Worm (Caenorhabditis elegans) whole organism, L2 larva: ENCODE measurements around the gene C01G10.17.
A peak's percentile ranks its signal among the peaks of the same experiment; 100 is the strongest.

Source experiments
- C34F6.9 ChIP-seq: fragments of 150-350 bp; optimal IDR thresholded peaks from 2 replicates; lab custom pipeline; 2014; ENCODE audit warnings: missing biosample characterization, missing genetic modification characterization
- F13H6.1 ChIP-seq: sonication (generic microtip); optimal IDR thresholded peaks from 2 replicates; lab custom pipeline; 2016; ENCODE audit warnings: missing genetic modification characterization, missing compliant biosample characterization
- R02D3.7 ChIP-seq: fragments of 150-350 bp; optimal IDR thresholded peaks from 2 replicates; lab custom pipeline; 2014; ENCODE audit warnings: missing biosample characterization, missing genetic modification characterization
- Y55F3AM.14 ChIP-seq: fragments of 200-800 bp; sonication (Bioruptor generic); optimal IDR thresholded peaks from 2 replicates; lab custom pipeline; 2018; ENCODE audit warnings: mild to moderate bottlenecking, missing genetic modification characterization, missing compliant biosample characterization
- ZK546.5 ChIP-seq: sonication (generic microtip); optimal IDR thresholded peaks from 2 replicates; lab custom pipeline; 2017; ENCODE audit warnings: missing biosample characterization, missing genetic modification characterization
- alr-1 ChIP-seq: fragments of 150-350 bp; optimal IDR thresholded peaks from 2 replicates; lab custom pipeline; 2014; ENCODE audit warnings: missing biosample characterization, missing genetic modification characterization
- aly-2 ChIP-seq: fragments of 150-350 bp; optimal IDR thresholded peaks from 2 replicates; lab custom pipeline; 2014; ENCODE audit warnings: missing biosample characterization, missing genetic modification characterization
- ama-1 ChIP-seq: fragments of 150-350 bp; optimal IDR thresholded peaks from 2 replicates; lab custom pipeline; 2018; ENCODE audit warnings: inconsistent platforms
- ceh-82 ChIP-seq: fragments of 150-350 bp; optimal IDR thresholded peaks from 2 replicates; lab custom pipeline; 2014; ENCODE audit warnings: missing biosample characterization, missing genetic modification characterization
- crh-2 ChIP-seq: sonication (generic microtip); optimal IDR thresholded peaks from 2 replicates; lab custom pipeline; 2017; ENCODE audit warnings: missing biosample characterization, missing genetic modification characterization
- dmd-4 ChIP-seq: sonication (generic microtip); optimal IDR thresholded peaks from 2 replicates; lab custom pipeline; 2017; ENCODE audit warnings: missing biosample characterization, missing genetic modification characterization
- egl-27 ChIP-seq: sonication (generic microtip); optimal IDR thresholded peaks from 3 replicates; lab custom pipeline; 2017; ENCODE audit warnings: missing biosample characterization, missing genetic modification reagents, missing genetic modification characterization
- elt-1 ChIP-seq: fragments of 150-350 bp; optimal IDR thresholded peaks from 2 replicates; lab custom pipeline; 2014; ENCODE audit warnings: missing biosample characterization, missing genetic modification characterization
- elt-3 ChIP-seq: sonication (generic microtip); optimal IDR thresholded peaks from 2 replicates; lab custom pipeline; 2017; ENCODE audit warnings: missing biosample characterization, missing genetic modification characterization
- fos-1 ChIP-seq: fragments of 150-350 bp; optimal IDR thresholded peaks from 2 replicates; lab custom pipeline; 2014; ENCODE audit warnings: missing biosample characterization, missing genetic modification characterization
- gmeb-1 ChIP-seq: fragments of 150-350 bp; optimal IDR thresholded peaks from 2 replicates; lab custom pipeline; 2014; ENCODE audit warnings: missing biosample characterization, missing genetic modification characterization
- lin-11 ChIP-seq: fragments of 150-350 bp; sonication (generic microtip); optimal IDR thresholded peaks from 2 replicates; lab custom pipeline; 2014; ENCODE audit warnings: missing biosample characterization, missing genetic modification characterization, inconsistent platforms, mixed read lengths
- lin-13 ChIP-seq: fragments of 150-350 bp; optimal IDR thresholded peaks from 2 replicates; lab custom pipeline; 2014; ENCODE audit warnings: missing biosample characterization, missing genetic modification reagents, missing genetic modification characterization
- lin-39 ChIP-seq: fragments of 150-350 bp; optimal IDR thresholded peaks from 2 replicates; lab custom pipeline; 2014; ENCODE audit warnings: missing biosample characterization, missing genetic modification reagents, missing genetic modification characterization
- lsy-2 ChIP-seq, 2 experiments: fragments of 150-350 bp in 1 of 2; sonication (generic microtip) in 1 of 2; optimal IDR thresholded peaks; 2 replicates each; lab custom pipeline; 2014 to 2017; ENCODE audit warnings: missing biosample characterization in 2 of 2, missing genetic modification characterization in 2 of 2
- mab-5 ChIP-seq: fragments of 150-350 bp; optimal IDR thresholded peaks from 2 replicates; lab custom pipeline; 2014; ENCODE audit warnings: missing biosample characterization, missing genetic modification characterization
- mbf-1 ChIP-seq: sonication (generic microtip); optimal IDR thresholded peaks from 2 replicates; lab custom pipeline; 2017; ENCODE audit warnings: missing biosample characterization, missing genetic modification characterization
- mdl-1 ChIP-seq, 2 experiments: fragments of 150-350 bp in 1 of 2; sonication (generic microtip) in 1 of 2; optimal IDR thresholded peaks; 2 replicates each; lab custom pipeline; 2017; ENCODE audit warnings: missing biosample characterization in 2 of 2, missing genetic modification characterization in 2 of 2
- nhr-11 ChIP-seq: fragments of 150-350 bp; optimal IDR thresholded peaks from 2 replicates; lab custom pipeline; 2014; ENCODE audit warnings: missing biosample characterization, missing genetic modification characterization
- nhr-12 ChIP-seq: fragments of 150-350 bp; optimal IDR thresholded peaks from 2 replicates; lab custom pipeline; 2014; ENCODE audit warnings: missing biosample characterization, missing genetic modification characterization
- nhr-129 ChIP-seq: fragments of 150-350 bp; optimal IDR thresholded peaks from 2 replicates; lab custom pipeline; 2014; ENCODE audit warnings: missing biosample characterization, missing genetic modification characterization
- nhr-21 ChIP-seq: fragments of 150-350 bp; optimal IDR thresholded peaks from 2 replicates; lab custom pipeline; 2014; ENCODE audit warnings: missing biosample characterization, missing genetic modification characterization
- nhr-23 ChIP-seq: fragments of 150-350 bp; optimal IDR thresholded peaks from 2 replicates; lab custom pipeline; 2014; ENCODE audit warnings: missing biosample characterization, missing genetic modification reagents, missing genetic modification characterization
- nhr-237 ChIP-seq: fragments of 150-350 bp; optimal IDR thresholded peaks from 2 replicates; lab custom pipeline; 2014; ENCODE audit warnings: missing biosample characterization, missing genetic modification characterization
- nhr-25 ChIP-seq: fragments of 150-350 bp; sonication (generic microtip); optimal IDR thresholded peaks from 3 replicates; lab custom pipeline; 2014; ENCODE audit warnings: missing biosample characterization, missing genetic modification characterization
- nhr-6 ChIP-seq: fragments of 150-350 bp; optimal IDR thresholded peaks from 2 replicates; lab custom pipeline; 2014; ENCODE audit warnings: missing biosample characterization, missing genetic modification characterization
- nhr-77 ChIP-seq: fragments of 150-350 bp; optimal IDR thresholded peaks from 2 replicates; lab custom pipeline; 2014; ENCODE audit warnings: missing biosample characterization, missing genetic modification characterization
- peb-1 ChIP-seq: fragments of 150-350 bp; optimal IDR thresholded peaks from 2 replicates; lab custom pipeline; 2014; ENCODE audit warnings: missing biosample characterization, missing genetic modification characterization
- sem-4 ChIP-seq: fragments of 150-350 bp; optimal IDR thresholded peaks from 2 replicates; lab custom pipeline; 2014; ENCODE audit warnings: missing biosample characterization, missing genetic modification reagents, missing genetic modification characterization
- sma-3 ChIP-seq: sonication (generic microtip); optimal IDR thresholded peaks from 2 replicates; lab custom pipeline; 2016; ENCODE audit warnings: missing genetic modification reagents, missing genetic modification characterization, missing compliant biosample characterization
- sma-9 ChIP-seq, 2 experiments: fragments of 150-350 bp in 1 of 2; sonication (generic microtip) in 1 of 2; optimal IDR thresholded peaks; 2 replicates each; lab custom pipeline; 2014 to 2016; ENCODE audit warnings: missing genetic modification characterization in 2 of 2, mild to moderate bottlenecking in 1 of 2, missing biosample characterization in 1 of 2, missing compliant biosample characterization in 1 of 2, missing genetic modification reagents in 1 of 2, moderate library complexity in 1 of 2
- snpc-4 ChIP-seq: fragments of 150-350 bp; optimal IDR thresholded peaks from 2 replicates; lab custom pipeline; 2014; ENCODE audit warnings: missing biosample characterization, missing genetic modification characterization
- unc-39 ChIP-seq: fragments of 150-350 bp; optimal IDR thresholded peaks from 2 replicates; lab custom pipeline; 2014; ENCODE audit warnings: missing biosample characterization, missing genetic modification characterization
- unc-55 ChIP-seq: fragments of 150-350 bp; sonication (generic microtip); optimal IDR thresholded peaks from 3 replicates; lab custom pipeline; 2014; ENCODE audit warnings: missing biosample characterization, missing genetic modification reagents, missing genetic modification characterization
- unc-62 ChIP-seq: fragments of 150-350 bp; optimal IDR thresholded peaks from 2 replicates; lab custom pipeline; 2014; ENCODE audit warnings: missing biosample characterization, missing genetic modification reagents, missing genetic modification characterization
- zag-1 ChIP-seq: fragments of 150-350 bp; optimal IDR thresholded peaks from 2 replicates; lab custom pipeline; 2014; ENCODE audit warnings: missing biosample characterization, missing genetic modification characterization
- ztf-1 ChIP-seq: fragments of 200-800 bp; sonication (Bioruptor generic); conservative IDR thresholded peaks from 2 replicates; pipeline ENCODE4 v1.3.6; 2022; ENCODE audit warnings: missing genetic modification characterization, missing compliant biosample characterization
- ztf-11 ChIP-seq: sonication (generic microtip); optimal IDR thresholded peaks from 2 replicates; lab custom pipeline; 2017; ENCODE audit warnings: missing biosample characterization, missing genetic modification characterization

The C01G10.17 gene

DNA sequence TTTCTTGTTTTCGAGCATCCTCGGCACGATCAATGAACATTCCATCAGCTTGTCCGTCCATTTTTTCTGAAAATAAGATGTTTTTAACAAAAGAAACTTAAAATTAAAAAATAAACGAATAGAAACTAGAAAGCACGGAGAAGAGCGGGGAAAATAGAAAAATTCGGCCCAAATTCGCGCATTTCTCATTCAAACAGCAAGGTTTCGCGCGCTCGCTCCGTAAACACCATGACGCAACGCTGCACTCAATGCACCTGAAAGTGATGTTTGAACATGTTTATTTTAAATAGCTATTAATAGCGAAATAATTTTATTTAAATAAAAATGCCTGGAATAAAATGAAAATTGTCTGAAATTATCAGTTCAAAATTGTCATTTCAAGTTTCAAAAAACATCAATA is 31.0 kb upstream of the C01G10.17 start, which contains the start of the genes mcm-3 and C25D7.15:
Gene mcm-3, minus strand, starts transcription at position 66 of the 400 bp plus-strand sequence.
Gene C25D7.15, plus strand, starts transcription at position 275 of the 400 bp plus-strand sequence.
- TF ChIP-seq mbf-1 (no peak), gmeb-1 (tag; lab: Kevin White, UChicago) (peak; percentile 75), lin-13 (GFP tag; lab: Kevin White, UChicago) (no peak), nhr-129 (peak; percentile 36), egl-27 (tag; lab: Kevin White, UChicago) (no peak), nhr-21 (tag; lab: Kevin White, UChicago) (no peak), C34F6.9 (tag; lab: Kevin White, UChicago) (peak; percentile 39), ZK546.5 (tag; lab: Kevin White, UChicago) (no peak), mab-5 (tag; lab: Kevin White, UChicago) (no peak), unc-55 (GFP tag; lab: Kevin White, UChicago) (no peak), unc-62 (no peak), nhr-237 (no peak), nhr-12 (no peak)

DNA sequence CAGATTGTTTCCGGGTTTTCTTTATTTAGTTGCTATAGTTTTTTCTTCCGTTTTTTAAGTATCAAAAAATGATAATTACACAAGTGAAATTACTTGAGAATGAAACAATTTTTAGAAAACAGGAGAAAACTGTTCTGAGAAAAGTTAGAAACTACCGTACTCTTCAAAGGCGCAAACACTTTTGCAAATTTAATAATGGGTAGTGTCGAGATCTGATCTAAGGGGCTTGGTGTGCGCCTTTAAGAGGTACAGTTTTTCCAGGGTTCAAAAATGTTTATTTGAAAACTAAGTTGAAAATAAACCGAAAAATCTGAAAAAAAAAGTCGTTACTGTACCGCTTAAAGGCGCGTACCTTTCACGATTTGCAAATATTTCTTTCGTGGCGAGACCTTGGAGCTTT is 30.0 kb upstream of the C01G10.17 start:
- no peak for TF ChIP-seq alr-1 (tag; lab: Kevin White, UChicago)
- no peak for TF ChIP-seq peb-1 (tag; lab: Kevin White, UChicago)
- TF ChIP-seq unc-39 = no peak
- TF ChIP-seq ama-1 = no peak
- TF ChIP-seq fos-1 (tag; lab: Kevin White, UChicago) = no peak
- TF ChIP-seq Y55F3AM.14 (GFP tag; lab: Kevin White, UChicago) = no peak
- TF ChIP-seq nhr-21 (tag; lab: Kevin White, UChicago) = no peak
- TF ChIP-seq snpc-4 (tag; lab: Kevin White, UChicago) = no peak
- TF ChIP-seq lin-13 (GFP tag; lab: Kevin White, UChicago) = no peak
- TF ChIP-seq nhr-77 = no peak
- TF ChIP-seq elt-1 = no peak
- TF ChIP-seq unc-62 = no peak
- no peak for TF ChIP-seq nhr-23 (tag; lab: Kevin White, UChicago)
- no peak for TF ChIP-seq F13H6.1 (tag; lab: Kevin White, UChicago)

DNA sequence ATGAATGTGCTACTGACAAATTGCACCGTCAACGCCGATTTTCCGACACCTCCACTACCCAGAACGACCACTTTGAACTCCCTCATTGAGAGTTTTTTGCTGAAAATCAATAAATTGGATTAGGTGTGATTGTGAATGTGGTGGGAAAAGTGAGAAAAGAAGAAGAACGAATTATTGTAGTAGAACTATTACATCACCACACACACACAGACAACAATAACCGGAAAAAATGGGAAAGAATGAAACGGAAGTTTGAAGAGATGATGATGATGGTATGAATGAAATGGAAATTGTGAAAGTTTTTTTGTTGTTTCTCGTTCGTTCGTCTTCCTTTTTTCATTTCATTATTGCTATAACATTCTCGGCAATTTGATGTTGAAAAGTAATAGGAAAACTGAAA is 26.6 kb upstream of the C01G10.17 start, which contains the start of gene rap-2:
Gene rap-2, minus strand, starts transcription at position 101 of the 400 bp plus-strand sequence.
- no peak for TF ChIP-seq unc-55 (GFP tag; lab: Kevin White, UChicago)
- TF ChIP-seq C34F6.9 (tag; lab: Kevin White, UChicago) = no peak
- no peak for TF ChIP-seq nhr-21 (tag; lab: Kevin White, UChicago)
- TF ChIP-seq mbf-1 = no peak
- TF ChIP-seq nhr-23 (tag; lab: Kevin White, UChicago) = no peak
- no peak for TF ChIP-seq lin-39
- no peak for TF ChIP-seq ztf-11 (tag; lab: Kevin White, UChicago)
- no peak for TF ChIP-seq lsy-2 (tag; optimal IDR thresholded peaks at IDR 0.05; lab: Kevin White, UChicago)
- no peak for TF ChIP-seq nhr-6 (tag; lab: Kevin White, UChicago)
- TF ChIP-seq peb-1 (tag; lab: Kevin White, UChicago) = no peak
- TF ChIP-seq crh-2 = no peak
- no peak for TF ChIP-seq ceh-82 (tag; lab: Kevin White, UChicago)
- no peak for TF ChIP-seq mdl-1 (tag; optimal IDR thresholded peaks at IDR 0.05; lab: Kevin White, UChicago)
- no peak for TF ChIP-seq ztf-1

- TF ChIP-seq fos-1 (tag; lab: Kevin White, UChicago) (no peak), sem-4 (tag; lab: Kevin White, UChicago) (no peak), mab-5 (tag; lab: Kevin White, UChicago) (no peak), unc-39 (no peak), alr-1 (tag; lab: Kevin White, UChicago) (no peak), nhr-77 (no peak), mbf-1 (no peak), nhr-23 (tag; lab: Kevin White, UChicago) (no peak), lin-11 (tag; lab: Kevin White, UChicago) (no peak), nhr-129 (peak; percentile 23), aly-2 (no peak), lsy-2 (tag; optimal IDR thresholded peaks at IDR 0.05; lab: Kevin White, UChicago) (peak in 1 of 2 experiments; percentile 13), nhr-237 (no peak), snpc-4 (tag; lab: Kevin White, UChicago) (no peak), ztf-1 (no peak), ama-1 (no peak), ceh-82 (tag; lab: Kevin White, UChicago) (no peak), elt-3 (tag; lab: Kevin White, UChicago) (no peak), lin-13 (GFP tag; lab: Kevin White, UChicago) (peak; percentile 36), sma-9 (GFP tag; optimal IDR thresholded peaks at IDR 0.05; lab: Kevin White, UChicago) (no peak), sma-9 (tag; optimal IDR thresholded peaks at IDR 0.05; lab: Kevin White, UChicago) (no peak), nhr-25 (tag; lab: Kevin White, UChicago) (no peak), egl-27 (tag; lab: Kevin White, UChicago) (no peak), nhr-21 (tag; lab: Kevin White, UChicago) (no peak), peb-1 (tag; lab: Kevin White, UChicago) (no peak), R02D3.7 (tag; lab: Kevin White, UChicago) (no peak), sma-3 (GFP tag; lab: Kevin White, UChicago) (no peak), mdl-1 (tag; optimal IDR thresholded peaks at IDR 0.05; lab: Kevin White, UChicago) (no peak), dmd-4 (tag; lab: Kevin White, UChicago) (no peak), unc-55 (GFP tag; lab: Kevin White, UChicago) (peak; percentile 59), nhr-6 (tag; lab: Kevin White, UChicago) (no peak), zag-1 (tag; lab: Kevin White, UChicago) (peak; percentile 51), nhr-11 (tag; lab: Kevin White, UChicago) (no peak)
These were observed 25.4 kb upstream of the C01G10.17 start, which contains the start of gene C25D7.9 for ce11 chrV:15065068-15065744. TSS of gene C25D7.9 (plus strand) at chrV:15065135.
